Worm (Caenorhabditis elegans) whole organism, dauer: ENCODE measurements around the gene F58B4.7.

Experiments used
- unc-62 ChIP-seq: sonication (generic microtip); optimal IDR thresholded peaks from 2 replicates; lab custom pipeline; 2017; ENCODE audit warnings: missing biosample characterization, missing genetic modification reagents, missing genetic modification characterization

Gene F58B4.7

ce11 chrV:10889036-10889435, 34.1 kb downstream of the F58B4.7 start, which contains the start of gene F32D8.11:
TSS of gene F32D8.11 (minus strand) at chrV:10889136.
- TF ChIP-seq unc-62 (GFP tag; lab: Kevin White, UChicago), result no peak

ce11 chrV:10888153-10888552, 35.0 kb downstream of the F58B4.7 start:
- no peak for TF ChIP-seq unc-62 (GFP tag; lab: Kevin White, UChicago)

ce11 chrV:10887564-10887963, 35.6 kb downstream of the F58B4.7 start:
- TF ChIP-seq unc-62 (GFP tag; lab: Kevin White, UChicago), result no peak

- TF ChIP-seq unc-62 (GFP tag; lab: Kevin White, UChicago), result no peak
Observed at ce11 chrV:10886405-10886887, 36.7 kb downstream of the F58B4.7 start, which contains the start of gene F32D8.3. TSS of gene F32D8.3 (plus strand) at chrV:10886837.

- TF ChIP-seq unc-62 (GFP tag; lab: Kevin White, UChicago), result no peak
Observed at ce11 chrV:10883478-10883877, 39.7 kb downstream of the F58B4.7 start, which contains the start of gene F32D8.2. TSS of gene F32D8.2 (plus strand) at chrV:10883778.

- no peak for TF ChIP-seq unc-62 (GFP tag; lab: Kevin White, UChicago)
Observed at ce11 chrV:10880138-10880882, 42.8 kb downstream of the F58B4.7 start, which contains the start of gene F32D8.1. TSS of gene F32D8.1 (plus strand) at chrV:10880832.

- no peak for TF ChIP-seq unc-62 (GFP tag; lab: Kevin White, UChicago)
Observed at ce11 chrV:10877808-10878600, 45.1 kb downstream of the F58B4.7 start.

- no peak for TF ChIP-seq unc-62 (GFP tag; lab: Kevin White, UChicago)
Observed at ce11 chrV:10876512-10876911, 46.6 kb downstream of the F58B4.7 start.

- TF ChIP-seq unc-62 (GFP tag; lab: Kevin White, UChicago), result no peak
Observed at ce11 chrV:10874938-10875599, 48.1 kb downstream of the F58B4.7 start.

- TF ChIP-seq unc-62 (GFP tag; lab: Kevin White, UChicago), result no peak
Observed at ce11 chrV:10873190-10873589, 49.9 kb downstream of the F58B4.7 start.
